Worm (Caenorhabditis elegans): ENCODE results near the gene hyls-1.

ce11 chrV:7223152-7223551, 14.0 kb upstream of the hyls-1 start, which contains the start of gene C13F10.7:
- TF ChIP-seq C34B4.2 (tag; optimal IDR thresholded peaks at IDR 0.05) (no peak), nhr-12 (tag; optimal IDR thresholded peaks at IDR 0.05) (no peak), mdl-1 (tag; optimal IDR thresholded peaks at IDR 0.05) (no peak)

All from whole organism, L1 larva.